Worm (Caenorhabditis elegans): ENCODE data around the gene col-123.
"Not testable (repeated sequence)": the region's sequence is repeated elsewhere in the genome, so short reads cannot be mapped to it uniquely, and the experiment has no call there.

DNA sequence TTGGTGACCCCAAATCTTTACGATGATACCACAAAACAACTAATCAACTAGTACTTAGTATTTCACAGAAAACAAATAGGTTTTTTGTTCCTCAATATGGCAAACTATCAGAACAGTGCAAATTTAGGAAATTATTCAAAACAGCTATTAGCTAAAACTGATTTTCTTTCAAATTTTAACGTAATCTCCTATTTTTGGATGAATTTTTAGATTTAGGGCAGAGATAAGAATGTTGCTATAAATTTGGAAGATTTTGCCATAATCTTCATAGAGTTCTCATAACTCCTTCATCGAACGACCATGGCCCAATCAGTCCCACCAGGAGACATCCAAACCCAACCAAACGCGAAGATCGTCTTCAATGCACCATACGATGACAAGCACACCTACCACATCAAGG is 15.6 kb downstream of the col-123 start, which contains the start of gene msp-10:
- TF ChIP-seq lsy-12, lin-15B (tag; optimal IDR thresholded peaks at IDR 0.05): not testable (repeated sequence)

Data from whole organism, L3 larva.